Fruit fly (Drosophila melanogaster): ENCODE measurements around the gene Atg101.
A peak's percentile ranks its signal among the peaks of the same experiment; 100 is the strongest.

Atg101 gene

dm6 chrX:18788143-18788745 is 3.2 kb upstream of the Atg101 start, which contains the start of the genes CG6961 and S6KL:
Gene CG6961, minus strand, starts transcription at chrX:18788210.
Gene S6KL, plus strand, starts transcription at chrX:18788464.
- TF ChIP-seq Lpt (GFP tag; optimal IDR thresholded peaks at IDR 0.05) (no peak), CG9139 (GFP tag; optimal IDR thresholded peaks at IDR 0.05) (no peak), Eip75B (GFP tag; optimal IDR thresholded peaks at IDR 0.05) (no peak), ss (GFP tag; optimal IDR thresholded peaks at IDR 0.05) (no peak), CG16779 (tag; optimal IDR thresholded peaks at IDR 0.05) (no peak), achi (GFP tag; optimal IDR thresholded peaks at IDR 0.05) (no peak), Eip93F (GFP tag; optimal IDR thresholded peaks at IDR 0.05) (no peak), Gug (GFP tag; IDR thresholded peaks at IDR 0.05) (no peak), Met (GFP tag; optimal IDR thresholded peaks at IDR 0.05) (no peak), fd59A (GFP tag; optimal IDR thresholded peaks at IDR 0.05) (no peak), Smox (GFP tag; optimal IDR thresholded peaks at IDR 0.05) (no peak), CG8119 (GFP tag; IDR thresholded peaks at IDR 0.05) (0 out of 3 replicates have a peak, but pooled peaks have one; percentile 20), svp (GFP tag) (peak; percentile 86), dac (GFP tag; optimal IDR thresholded peaks at IDR 0.05) (no peak), eg (GFP tag; IDR thresholded peaks at IDR 0.05) (no peak), CG7368 (GFP tag; optimal IDR thresholded peaks at IDR 0.05) (no peak), Hr4 (GFP tag; optimal IDR thresholded peaks at IDR 0.05) (no peak), CG6163 (GFP tag; IDR thresholded peaks at IDR 0.05) (no peak), Sox14 (GFP tag; optimal IDR thresholded peaks at IDR 0.05) (peak; percentile 33), CG6276 (GFP tag; optimal IDR thresholded peaks at IDR 0.05) (no peak), Hr38 (GFP tag; optimal IDR thresholded peaks at IDR 0.05) (no peak), CG15336 (GFP tag; IDR thresholded peaks at IDR 0.05) (no peak), CG11294 (GFP tag; IDR thresholded peaks at IDR 0.05) (no peak), Eip78C (GFP tag) (peak; percentile 34), lz (GFP tag; optimal IDR thresholded peaks at IDR 0.05) (no peak), Sox15 (GFP tag; optimal IDR thresholded peaks at IDR 0.05) (no peak), topi (GFP tag; optimal IDR thresholded peaks at IDR 0.05) (no peak), CG34406 (GFP tag; optimal IDR thresholded peaks at IDR 0.05) (no peak), fd85E (GFP tag; optimal IDR thresholded peaks at IDR 0.05) (no peak), CG6854 (GFP tag; optimal IDR thresholded peaks at IDR 0.05) (peak; percentile 21), CG10669 (GFP tag; optimal IDR thresholded peaks at IDR 0.05) (no peak), CG11902 (GFP tag; optimal IDR thresholded peaks at IDR 0.05) (no peak), esn (GFP tag; optimal IDR thresholded peaks at IDR 0.05) (no peak), CG11762 (GFP tag; optimal IDR thresholded peaks at IDR 0.05; ENCODE audit: insufficient read depth) (no peak), CG4318 (GFP tag; optimal IDR thresholded peaks at IDR 0.05) (no peak), Ets21C (GFP tag; optimal IDR thresholded peaks at IDR 0.05) (no peak), fkh (GFP tag; optimal IDR thresholded peaks at IDR 0.05) (peak; percentile 58), CG1621 (tag; optimal IDR thresholded peaks at IDR 0.05) (no peak), CG10631 (GFP tag; optimal IDR thresholded peaks at IDR 0.05) (no peak), vri (GFP tag; optimal IDR thresholded peaks at IDR 0.05) (peak; percentile 63), CG8632 (GFP tag; optimal IDR thresholded peaks at IDR 0.05) (no peak), acj6 (GFP tag; optimal IDR thresholded peaks at IDR 0.05) (no peak), CG32006 (GFP tag; optimal IDR thresholded peaks at IDR 0.05) (no peak), cyc (GFP tag; optimal IDR thresholded peaks at IDR 0.05) (no peak)

All from whole organism, prepupa.